Worm (Caenorhabditis elegans): Measurements from ENCODE around the gene pmp-1.

Gene pmp-1

ce11 chrII:6843211-6843610 is 40.3 kb downstream of the pmp-1 start:
- TF ChIP-seq hlh-1 (tag; optimal IDR thresholded peaks at IDR 0.05) = peak; percentile 84
- no peak for TF ChIP-seq ceh-39 (tag; optimal IDR thresholded peaks at IDR 0.05)
- no peak for TF ChIP-seq sptf-1 (tag; optimal IDR thresholded peaks at IDR 0.05)
- no peak for TF ChIP-seq mep-1 (tag; optimal IDR thresholded peaks at IDR 0.05)
- TF ChIP-seq unc-39 (tag; optimal IDR thresholded peaks at IDR 0.05) = no peak
- TF ChIP-seq bed-3 (GFP tag; optimal IDR thresholded peaks at IDR 0.05) = no peak

ce11 chrII:6842651-6843118 is 40.9 kb downstream of the pmp-1 start:
- TF ChIP-seq lin-32 (GFP tag; optimal IDR thresholded peaks at IDR 0.05) (no peak), unc-120 (tag; optimal IDR thresholded peaks at IDR 0.05; ENCODE audit: poor library complexity, severe bottlenecking) (peak; percentile 79), elt-3 (tag; optimal IDR thresholded peaks at IDR 0.05) (peak; percentile 81), ces-1 (GFP tag; optimal IDR thresholded peaks at IDR 0.05) (peak; percentile 38), unc-62 (GFP tag; optimal IDR thresholded peaks at IDR 0.05) (peak; percentile 39), elt-1 (tag; optimal IDR thresholded peaks at IDR 0.05; ENCODE audit: borderline replicate concordance, insufficient read depth) (peak; percentile 94), nhr-2 (tag; optimal IDR thresholded peaks at IDR 0.05) (no peak)

- TF ChIP-seq lin-32 (GFP tag; optimal IDR thresholded peaks at IDR 0.05) = no peak
- TF ChIP-seq unc-62 (GFP tag; optimal IDR thresholded peaks at IDR 0.05) = no peak
- no peak for TF ChIP-seq mls-2 (tag; optimal IDR thresholded peaks at IDR 0.05)
These were observed 41.5 kb downstream of the pmp-1 start for ce11 chrII:6842009-6842408.

- TF ChIP-seq mab-5 (tag; optimal IDR thresholded peaks at IDR 0.05) (peak; percentile 44), hlh-1 (tag; optimal IDR thresholded peaks at IDR 0.05) (peak; percentile 81), unc-62 (GFP tag; optimal IDR thresholded peaks at IDR 0.05) (peak; percentile 79), sptf-1 (tag; optimal IDR thresholded peaks at IDR 0.05) (peak; percentile 30), ztf-11 (tag; optimal IDR thresholded peaks at IDR 0.05) (no peak), drap-1 (GFP tag; optimal IDR thresholded peaks at IDR 0.05) (no peak), flh-1 (GFP tag; optimal IDR thresholded peaks at IDR 0.05) (no peak), unc-120 (tag; optimal IDR thresholded peaks at IDR 0.05; ENCODE audit: poor library complexity, severe bottlenecking) (peak; percentile 72)
These were observed 42.5 kb downstream of the pmp-1 start for ce11 chrII:6841102-6841501.

- peak; percentile 24 for TF ChIP-seq ces-1 (GFP tag; optimal IDR thresholded peaks at IDR 0.05)
- TF ChIP-seq mep-1 (tag; optimal IDR thresholded peaks at IDR 0.05) = no peak
These were observed 42.9 kb downstream of the pmp-1 start for ce11 chrII:6840663-6841062.

- TF ChIP-seq pha-4 (tag; optimal IDR thresholded peaks at IDR 0.05) (peak; percentile 1), M03D4.4 (tag; optimal IDR thresholded peaks at IDR 0.05) (no peak), nhr-2 (tag; optimal IDR thresholded peaks at IDR 0.05) (peak; percentile 34), elt-3 (tag; optimal IDR thresholded peaks at IDR 0.05) (no peak), unc-120 (tag; optimal IDR thresholded peaks at IDR 0.05; ENCODE audit: poor library complexity, severe bottlenecking) (peak; percentile 34), hlh-1 (tag; optimal IDR thresholded peaks at IDR 0.05) (peak; percentile 72), mab-5 (tag; optimal IDR thresholded peaks at IDR 0.05) (no peak), cnd-1 (tag; optimal IDR thresholded peaks at IDR 0.05) (peak; percentile 50)
These were observed 44.6 kb downstream of the pmp-1 start for ce11 chrII:6838977-6839376.

- TF ChIP-seq ham-2 (GFP tag; optimal IDR thresholded peaks at IDR 0.05) (peak; percentile 48), ces-1 (GFP tag; optimal IDR thresholded peaks at IDR 0.05) (peak; percentile 91), unc-62 (GFP tag; optimal IDR thresholded peaks at IDR 0.05) (peak; percentile 80), elt-1 (tag; optimal IDR thresholded peaks at IDR 0.05; ENCODE audit: borderline replicate concordance, insufficient read depth) (no peak), ceh-43 (GFP tag; optimal IDR thresholded peaks at IDR 0.05) (peak; percentile 82), unc-39 (tag; optimal IDR thresholded peaks at IDR 0.05) (no peak), lsy-2 (tag; optimal IDR thresholded peaks at IDR 0.05) (no peak), mls-2 (tag; optimal IDR thresholded peaks at IDR 0.05) (peak; percentile 50), drap-1 (GFP tag; optimal IDR thresholded peaks at IDR 0.05) (no peak), lin-32 (GFP tag; optimal IDR thresholded peaks at IDR 0.05) (no peak), unc-120 (tag; optimal IDR thresholded peaks at IDR 0.05; ENCODE audit: poor library complexity, severe bottlenecking) (peak; percentile 44), pha-4 (tag; optimal IDR thresholded peaks at IDR 0.05) (no peak), M03D4.4 (tag; optimal IDR thresholded peaks at IDR 0.05) (no peak)
These were observed 45.2 kb downstream of the pmp-1 start for ce11 chrII:6838270-6838878.

Data from whole organism, mixed stage, embryonic.